Worm (Caenorhabditis elegans): ENCODE results near the gene marc-1.

marc-1 gene

ce11 chrV:9704399-9704798 is 35.1 kb upstream of the marc-1 start (continued):
- TF ChIP-seq ztf-11 (tag; optimal IDR thresholded peaks at IDR 0.05) = no peak
- no peak for TF ChIP-seq gmeb-1 (tag; optimal IDR thresholded peaks at IDR 0.05)
- no peak for TF ChIP-seq ZK546.5 (tag; optimal IDR thresholded peaks at IDR 0.05)
- peak; percentile 90 for TF ChIP-seq unc-55 (GFP tag; optimal IDR thresholded peaks at IDR 0.05)

ce11 chrV:9706592-9706991 is 32.9 kb upstream of the marc-1 start:
- TF ChIP-seq mbf-1 (tag; optimal IDR thresholded peaks at IDR 0.05) (no peak), nhr-21 (tag; optimal IDR thresholded peaks at IDR 0.05) (no peak), unc-39 (tag; optimal IDR thresholded peaks at IDR 0.05) (no peak), ztf-4 (tag; optimal IDR thresholded peaks at IDR 0.05) (no peak), dmd-4 (tag; optimal IDR thresholded peaks at IDR 0.05) (no peak), nhr-11 (tag; optimal IDR thresholded peaks at IDR 0.05) (no peak), peb-1 (tag; optimal IDR thresholded peaks at IDR 0.05) (no peak), nhr-77 (tag; optimal IDR thresholded peaks at IDR 0.05) (no peak), crh-2 (tag; optimal IDR thresholded peaks at IDR 0.05) (no peak)

ce11 chrV:9709747-9710146 is 29.8 kb upstream of the marc-1 start, which contains the start of gene tag-120:
TSS of gene tag-120 (minus strand) at chrV:9709814.
- no peak for TF ChIP-seq unc-62 (GFP tag; optimal IDR thresholded peaks at IDR 0.05)
- TF ChIP-seq dmd-4 (tag; optimal IDR thresholded peaks at IDR 0.05) = no peak
- no peak for TF ChIP-seq nhr-237 (tag; optimal IDR thresholded peaks at IDR 0.05)
- TF ChIP-seq ZK546.5 (tag; optimal IDR thresholded peaks at IDR 0.05) = no peak
- TF ChIP-seq mbf-1 (tag; optimal IDR thresholded peaks at IDR 0.05) = no peak
- no peak for TF ChIP-seq elt-1 (tag; optimal IDR thresholded peaks at IDR 0.05)
- peak; percentile 83 for TF ChIP-seq fos-1 (tag; optimal IDR thresholded peaks at IDR 0.05)

ce11 chrV:9711174-9711573 is 28.3 kb upstream of the marc-1 start:
- TF ChIP-seq fos-1 (tag; optimal IDR thresholded peaks at IDR 0.05) (peak; percentile 92), mdl-1 (tag; optimal IDR thresholded peaks at IDR 0.05) (no peak), elt-3 (tag; optimal IDR thresholded peaks at IDR 0.05) (no peak), crh-2 (tag; optimal IDR thresholded peaks at IDR 0.05) (peak; percentile 21)

ce11 chrV:9712418-9713173 is 26.9 kb upstream of the marc-1 start:
- TF ChIP-seq ZK546.5 (tag; optimal IDR thresholded peaks at IDR 0.05) = no peak
- peak; percentile 80 for TF ChIP-seq fos-1 (tag; optimal IDR thresholded peaks at IDR 0.05)

- no peak for TF ChIP-seq egl-27 (tag; optimal IDR thresholded peaks at IDR 0.05)
- no peak for TF ChIP-seq unc-62 (GFP tag; optimal IDR thresholded peaks at IDR 0.05)
- TF ChIP-seq peb-1 (tag; optimal IDR thresholded peaks at IDR 0.05) = no peak
- TF ChIP-seq F13H6.1 (tag; optimal IDR thresholded peaks at IDR 0.05) = no peak
- no peak for TF ChIP-seq crh-2 (tag; optimal IDR thresholded peaks at IDR 0.05)
- no peak for TF ChIP-seq ama-1 (optimal IDR thresholded peaks at IDR 0.05)
- no peak for TF ChIP-seq Y55F3AM.14 (GFP tag; optimal IDR thresholded peaks at IDR 0.05)
- no peak for TF ChIP-seq C34F6.9 (tag; optimal IDR thresholded peaks at IDR 0.05)
- TF ChIP-seq mbf-1 (tag; optimal IDR thresholded peaks at IDR 0.05) = no peak
- TF ChIP-seq nhr-21 (tag; optimal IDR thresholded peaks at IDR 0.05) = no peak
- no peak for TF ChIP-seq unc-39 (tag; optimal IDR thresholded peaks at IDR 0.05)
- no peak for TF ChIP-seq nhr-10 (tag; optimal IDR thresholded peaks at IDR 0.05)
- no peak for TF ChIP-seq ztf-11 (tag; optimal IDR thresholded peaks at IDR 0.05)
- no peak for TF ChIP-seq sem-4 (tag; optimal IDR thresholded peaks at IDR 0.05)
- TF ChIP-seq nhr-25 (tag; optimal IDR thresholded peaks at IDR 0.05) = no peak
- no peak for TF ChIP-seq alr-1 (tag; optimal IDR thresholded peaks at IDR 0.05)
- no peak for TF ChIP-seq ztf-4 (tag; optimal IDR thresholded peaks at IDR 0.05)
- no peak for TF ChIP-seq ztf-1 (GFP tag; conservative IDR thresholded peaks at IDR 0.05)
- no peak for TF ChIP-seq gmeb-1 (tag; optimal IDR thresholded peaks at IDR 0.05)
- TF ChIP-seq nhr-23 (tag; optimal IDR thresholded peaks at IDR 0.05) = no peak
Observed at ce11 chrV:9713532-9713931, 26.0 kb upstream of the marc-1 start, which contains the start of gene F40F9.10. TSS of gene F40F9.10 (minus strand) at chrV:9713632.

- TF ChIP-seq nhr-21 (tag; optimal IDR thresholded peaks at IDR 0.05) (no peak), lin-39 (tag; optimal IDR thresholded peaks at IDR 0.05) (no peak), sem-4 (tag; optimal IDR thresholded peaks at IDR 0.05) (no peak)
Observed at ce11 chrV:9714909-9715308, 24.6 kb upstream of the marc-1 start, which contains the start of gene F40F9.3. TSS of gene F40F9.3 (plus strand) at chrV:9715209.
